Fruit fly (Drosophila melanogaster) whole organism, wandering third instar larva: ENCODE results near the gene Hr78.

Experiments
- psq ChIP-seq: fragments of 200-800 bp; sonication (Bioruptor generic); optimal IDR thresholded peaks from 3 replicates; lab custom pipeline; 2017; ENCODE audit warnings: missing biosample characterization, mild to moderate bottlenecking, missing genetic modification characterization, moderate library complexity
- tai ChIP-seq: sonication (Bioruptor generic); optimal IDR thresholded peaks from 2 replicates; lab custom pipeline; 2016; ENCODE audit warnings: missing biosample characterization, missing genetic modification characterization

- no peak for TF ChIP-seq psq (GFP tag; lab: Kevin White, UChicago)
- no peak for TF ChIP-seq tai (GFP tag; lab: Kevin White, UChicago)
Observed at dm6 chr3L:21534360-21534759, 37.1 kb upstream of the Hr78 start, which contains the start of gene ppk5.
